Worm (Caenorhabditis elegans) whole organism, L1 larva: ENCODE data around the gene T10C6.7.
A peak's percentile ranks its signal among the peaks of the same experiment; 100 is the strongest.

Experiments used
- C16A3.4 ChIP-seq: fragments of 150-350 bp; optimal IDR thresholded peaks from 2 replicates; lab custom pipeline; 2014; ENCODE audit warnings: missing biosample characterization, missing genetic modification characterization
- F16B12.6 ChIP-seq: fragments of 150-350 bp; optimal IDR thresholded peaks from 2 replicates; lab custom pipeline; 2014; ENCODE audit warnings: missing biosample characterization, missing genetic modification characterization
- Y116A8C.19 ChIP-seq: sonication (generic microtip); optimal IDR thresholded peaks from 2 replicates; lab custom pipeline; 2016; ENCODE audit warnings: missing compliant biosample characterization, missing genetic modification characterization, borderline replicate concordance
- blmp-1 ChIP-seq: fragments of 150-350 bp; optimal IDR thresholded peaks from 2 replicates; lab custom pipeline; 2014; ENCODE audit warnings: missing biosample characterization, missing genetic modification characterization
- ceh-63 ChIP-seq: fragments of 200-800 bp; sonication (Bioruptor generic); optimal IDR thresholded peaks from 2 replicates; lab custom pipeline; 2018; ENCODE audit warnings: mild to moderate bottlenecking, missing genetic modification characterization, missing compliant biosample characterization
- ceh-8 ChIP-seq: fragments of 200-800 bp; sonication (Bioruptor generic); optimal IDR thresholded peaks from 2 replicates; lab custom pipeline; 2018; ENCODE audit warnings: mild to moderate bottlenecking, missing genetic modification characterization, moderate library complexity, missing compliant biosample characterization
- ceh-82 ChIP-seq, 3 experiments: fragments of 150-350 bp in 1 of 3; sonication (generic microtip) in 2 of 3; optimal IDR thresholded peaks; 2 replicates each; lab custom pipeline; 2014 to 2017; ENCODE audit warnings: missing biosample characterization in 3 of 3, missing genetic modification characterization in 3 of 3
- dpl-1 ChIP-seq, 3 experiments: fragments of 150-350 bp in 2 of 3; sonication (generic microtip) in 1 of 3; optimal IDR thresholded peaks; 2 replicates each; lab custom pipeline; 2014 to 2017; ENCODE audit warnings: missing biosample characterization in 3 of 3, missing genetic modification characterization in 3 of 3, missing genetic modification reagents in 3 of 3
- efl-1 ChIP-seq, 4 experiments: fragments of 150-350 bp; optimal IDR thresholded peaks in 3 of 4; peaks in 1 of 4; 1 replicate in 1 of 4; 2 replicates in 3 of 4; lab custom pipeline; 2014; ENCODE audit warnings: missing biosample characterization in 2 of 4, missing genetic modification characterization in 2 of 4, missing genetic modification reagents in 2 of 4
- efl-3 ChIP-seq: fragments of 200-800 bp; sonication (Bioruptor generic); optimal IDR thresholded peaks from 2 replicates; lab custom pipeline; 2018; ENCODE audit warnings: mild to moderate bottlenecking, missing genetic modification characterization, missing compliant biosample characterization
- ets-5 ChIP-seq: fragments of 200-800 bp; sonication (Bioruptor generic); IDR thresholded peaks from 2 replicates; pipeline ENCODE4 v1.3.6; 2022; ENCODE audit warnings: missing genetic modification characterization, missing compliant biosample characterization
- fkh-4 ChIP-seq: sonication (generic microtip); optimal IDR thresholded peaks from 2 replicates; lab custom pipeline; 2016; ENCODE audit warnings: missing compliant biosample characterization, missing genetic modification characterization, borderline replicate concordance
- grh-1 ChIP-seq: fragments of 200-800 bp; sonication (Bioruptor generic); IDR thresholded peaks from 2 replicates; pipeline ENCODE4 v1.3.6; 2022; ENCODE audit warnings: missing genetic modification reagents, missing genetic modification characterization, missing compliant biosample characterization
- hlh-4 ChIP-seq: sonication (generic microtip); optimal IDR thresholded peaks from 2 replicates; lab custom pipeline; 2016; ENCODE audit warnings: mild to moderate bottlenecking, missing genetic modification characterization, missing compliant biosample characterization
- irx-1 ChIP-seq: sonication (generic microtip); optimal IDR thresholded peaks from 2 replicates; lab custom pipeline; 2016; ENCODE audit warnings: missing genetic modification characterization, missing compliant biosample characterization
- lin-14 ChIP-seq: fragments of 200-800 bp; sonication (Bioruptor generic); optimal IDR thresholded peaks from 2 replicates; lab custom pipeline; 2018; ENCODE audit warnings: mild to moderate bottlenecking, missing genetic modification characterization, moderate library complexity, missing compliant biosample characterization
- lin-15B ChIP-seq: fragments of 150-350 bp; sonication (generic microtip); optimal IDR thresholded peaks from 3 replicates; lab custom pipeline; 2014; ENCODE audit warnings: missing biosample characterization, missing genetic modification characterization
- lin-35 ChIP-seq, 2 experiments: fragments of 150-350 bp; optimal IDR thresholded peaks; 2 replicates each; lab custom pipeline; 2014; ENCODE audit warnings: missing biosample characterization in 2 of 2, missing genetic modification characterization in 2 of 2, missing genetic modification reagents in 2 of 2
- lin-39 ChIP-seq: fragments of 150-350 bp; optimal IDR thresholded peaks from 2 replicates; lab custom pipeline; 2014; ENCODE audit warnings: missing biosample characterization, missing genetic modification reagents, missing genetic modification characterization
- mdl-1 ChIP-seq, 2 experiments: fragments of 150-350 bp; optimal IDR thresholded peaks; 2 replicates each; lab custom pipeline; 2014 to 2017; ENCODE audit warnings: missing biosample characterization in 2 of 2, missing genetic modification characterization in 2 of 2, inconsistent platforms in 1 of 2
- mep-1 ChIP-seq: fragments of 150-350 bp; optimal IDR thresholded peaks from 2 replicates; lab custom pipeline; 2014; ENCODE audit warnings: missing biosample characterization, missing genetic modification characterization
- nhr-11 ChIP-seq: fragments of 150-350 bp; optimal IDR thresholded peaks from 2 replicates; lab custom pipeline; 2014; ENCODE audit warnings: missing biosample characterization, missing genetic modification characterization
- nhr-12 ChIP-seq: sonication (generic microtip); optimal IDR thresholded peaks from 2 replicates; lab custom pipeline; 2017; ENCODE audit warnings: missing biosample characterization, missing genetic modification characterization
- nhr-19 ChIP-seq: fragments of 200-800 bp; sonication (Bioruptor generic); conservative IDR thresholded peaks from 2 replicates; pipeline ENCODE4 v1.3.6; 2022; ENCODE audit warnings: missing genetic modification characterization, missing compliant biosample characterization
- nhr-20 ChIP-seq: sonication (generic microtip); optimal IDR thresholded peaks from 2 replicates; lab custom pipeline; 2016; ENCODE audit warnings: mild to moderate bottlenecking, missing genetic modification characterization, missing compliant biosample characterization
- nhr-237 ChIP-seq: fragments of 150-350 bp; optimal IDR thresholded peaks from 2 replicates; lab custom pipeline; 2014; ENCODE audit warnings: missing biosample characterization, missing genetic modification characterization
- nhr-47 ChIP-seq: sonication (generic microtip); optimal IDR thresholded peaks from 2 replicates; lab custom pipeline; 2016; ENCODE audit warnings: mild to moderate bottlenecking, missing genetic modification characterization, moderate library complexity, missing compliant biosample characterization
- nhr-71 ChIP-seq: sonication (generic microtip); optimal IDR thresholded peaks from 2 replicates; lab custom pipeline; 2016; ENCODE audit warnings: mild to moderate bottlenecking, missing genetic modification characterization, moderate library complexity, missing compliant biosample characterization
- nhr-76 ChIP-seq: sonication (generic microtip); optimal IDR thresholded peaks from 2 replicates; lab custom pipeline; 2017; ENCODE audit warnings: missing biosample characterization, missing genetic modification characterization
- nhr-77 ChIP-seq: fragments of 150-350 bp; optimal IDR thresholded peaks from 2 replicates; lab custom pipeline; 2014; ENCODE audit warnings: missing biosample characterization, missing genetic modification characterization
- nhr-85 ChIP-seq: sonication (generic microtip); peaks from one replicate; lab custom pipeline; 2016; ENCODE audit warnings: missing genetic modification characterization, inconsistent platforms, missing compliant biosample characterization
- nhr-90 ChIP-seq: sonication (generic microtip); optimal IDR thresholded peaks from 2 replicates; lab custom pipeline; 2016; ENCODE audit warnings: mild to moderate bottlenecking, missing genetic modification characterization, missing compliant biosample characterization; ENCODE audit not compliant: poor library complexity
- rnt-1 ChIP-seq: sonication (generic microtip); optimal IDR thresholded peaks from 2 replicates; lab custom pipeline; 2016; ENCODE audit warnings: mild to moderate bottlenecking, missing genetic modification characterization, moderate library complexity, missing compliant biosample characterization
- snu-23 ChIP-seq: sonication (generic microtip); optimal IDR thresholded peaks from 2 replicates; lab custom pipeline; 2016; ENCODE audit warnings: missing genetic modification characterization, missing compliant biosample characterization
- swsn-7 ChIP-seq: sonication (generic microtip); optimal IDR thresholded peaks from 2 replicates; lab custom pipeline; 2016; ENCODE audit warnings: missing genetic modification characterization, missing compliant biosample characterization
- tbx-2 ChIP-seq: sonication (generic microtip); optimal IDR thresholded peaks from 2 replicates; lab custom pipeline; 2016; ENCODE audit warnings: missing genetic modification characterization, missing compliant biosample characterization
- unc-62 ChIP-seq: fragments of 150-350 bp; optimal IDR thresholded peaks from 2 replicates; lab custom pipeline; 2014; ENCODE audit warnings: missing biosample characterization, missing genetic modification reagents, missing genetic modification characterization
- unc-86 ChIP-seq: sonication (generic microtip); optimal IDR thresholded peaks from 2 replicates; lab custom pipeline; 2016; ENCODE audit warnings: missing genetic modification characterization, missing compliant biosample characterization
- unc-98 ChIP-seq: fragments of 200-800 bp; sonication (Bioruptor generic); IDR thresholded peaks from 2 replicates; pipeline ENCODE4 v1.3.6; 2022; ENCODE audit warnings: missing genetic modification characterization, missing compliant biosample characterization
- xbp-1 ChIP-seq: sonication (generic microtip); optimal IDR thresholded peaks from 2 replicates; lab custom pipeline; 2016; ENCODE audit warnings: missing genetic modification characterization, missing compliant biosample characterization
- zag-1 ChIP-seq: fragments of 150-350 bp; optimal IDR thresholded peaks from 2 replicates; lab custom pipeline; 2014; ENCODE audit warnings: missing biosample characterization, missing genetic modification characterization
- zip-4 ChIP-seq: fragments of 200-800 bp; sonication (Bioruptor generic); optimal IDR thresholded peaks from 2 replicates; lab custom pipeline; 2018; ENCODE audit warnings: mild to moderate bottlenecking, missing genetic modification characterization, moderate library complexity, missing compliant biosample characterization
- ztf-11 ChIP-seq, 2 experiments: sonication (generic microtip); optimal IDR thresholded peaks; 2 replicates each; lab custom pipeline; 2016 to 2017; ENCODE audit warnings: missing genetic modification characterization in 2 of 2, missing biosample characterization in 1 of 2, missing compliant biosample characterization in 1 of 2
- ztf-4 ChIP-seq: fragments of 150-350 bp; optimal IDR thresholded peaks from 2 replicates; lab custom pipeline; 2014; ENCODE audit warnings: missing biosample characterization, missing genetic modification characterization

Gene T10C6.7

DNA sequence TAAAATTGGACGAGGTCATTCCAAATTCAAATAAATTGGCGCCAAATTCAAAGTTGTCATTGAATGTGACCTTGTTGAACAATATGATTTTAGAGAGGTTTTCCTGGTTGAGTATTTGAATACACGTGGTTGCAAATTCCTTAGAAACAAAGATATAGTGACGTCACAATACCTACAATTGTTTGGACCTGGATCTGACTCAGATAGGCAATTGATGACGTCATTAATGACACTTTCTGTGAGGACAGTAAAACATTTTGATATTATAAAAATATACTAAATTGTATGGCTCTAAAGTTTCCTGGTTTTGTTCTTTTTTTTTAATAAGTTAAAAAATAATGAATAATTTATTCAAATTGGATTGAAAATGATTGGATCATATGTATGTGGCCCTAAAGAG is 9.9 kb upstream of the T10C6.7 start (continued):
- TF ChIP-seq unc-62 (no peak), dpl-1 (GFP tag; optimal IDR thresholded peaks at IDR 0.05; lab: Kevin White, UChicago) (peak; percentile 18 to 35 (median 19)), lin-39 (tag; lab: Kevin White, UChicago) (no peak), nhr-76 (tag; lab: Kevin White, UChicago) (no peak), nhr-12 (no peak), nhr-77 (tag; lab: Kevin White, UChicago) (no peak), mep-1 (tag; lab: Kevin White, UChicago) (peak; percentile 1), ceh-82 (tag; optimal IDR thresholded peaks at IDR 0.05; lab: Kevin White, UChicago) (no peak), ceh-63 (GFP tag; lab: Kevin White, UChicago) (no peak), blmp-1 (no peak), mdl-1 (tag; optimal IDR thresholded peaks at IDR 0.05; lab: Kevin White, UChicago) (no peak), efl-3 (GFP tag; lab: Kevin White, UChicago) (no peak), ets-5 (GFP tag; lab: Robert Waterston, UW) (no peak), tbx-2 (tag; lab: Kevin White, UChicago) (no peak), lin-15B (tag; lab: Kevin White, UChicago) (no peak), ztf-4 (tag; lab: Kevin White, UChicago) (no peak), F16B12.6 (tag; lab: Kevin White, UChicago) (no peak), unc-98 (GFP tag; lab: Robert Waterston, UW) (no peak), nhr-237 (no peak), Y116A8C.19 (tag; lab: Kevin White, UChicago) (no peak), nhr-19 (GFP tag; lab: Robert Waterston, UW) (no peak), ceh-8 (no peak), hlh-4 (tag; lab: Kevin White, UChicago) (no peak), unc-86 (tag; lab: Kevin White, UChicago) (no peak), nhr-11 (tag; lab: Kevin White, UChicago) (no peak), zag-1 (no peak), nhr-71 (tag; lab: Kevin White, UChicago) (peak; percentile 23), irx-1 (tag; lab: Kevin White, UChicago) (no peak), zip-4 (GFP tag; lab: Kevin White, UChicago) (no peak), lin-14 (peak; percentile 3), fkh-4 (no peak)

DNA sequence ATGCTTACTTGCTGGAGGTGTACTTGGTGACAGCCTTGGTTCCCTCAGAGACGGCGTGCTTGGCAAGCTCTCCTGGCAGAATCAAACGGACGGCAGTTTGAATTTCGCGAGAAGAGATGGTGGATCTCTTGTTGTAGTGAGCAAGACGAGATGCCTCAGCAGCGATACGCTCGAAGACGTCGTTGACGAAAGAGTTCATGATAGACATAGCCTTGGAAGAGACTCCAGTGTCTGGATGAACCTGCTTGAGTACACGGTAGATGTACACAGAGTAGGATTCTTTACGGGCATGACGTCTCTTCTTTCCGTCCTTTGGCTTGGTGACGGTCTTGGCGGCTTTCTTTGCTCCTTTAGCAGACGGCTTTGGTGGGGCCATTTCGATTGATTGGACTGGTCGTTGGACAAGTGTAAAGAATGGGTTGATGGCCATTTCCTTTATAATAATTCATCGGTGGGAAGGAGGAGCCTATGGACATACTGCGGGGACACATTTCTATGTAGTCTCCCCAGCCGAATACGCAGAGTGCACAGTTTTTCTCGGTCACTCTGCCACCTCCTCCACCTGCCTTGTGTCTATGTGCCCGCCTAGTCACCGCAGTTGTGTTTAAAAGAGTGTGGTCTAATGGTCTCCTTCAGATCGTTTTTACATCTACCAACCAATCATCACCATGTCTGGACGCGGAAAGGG is 8.8 kb upstream of the T10C6.7 start, which contains the start of the genes his-4 and his-3:
Gene his-4 (minus strand): TSS at position 376 of the 688 bp plus-strand sequence.
Gene his-3 (plus strand): TSS at position 669 of the 688 bp plus-strand sequence.
- peak; percentile 90 for TF ChIP-seq nhr-85
- peak in 1 of 2 experiments; percentile 7 for TF ChIP-seq lin-35 (GFP tag; optimal IDR thresholded peaks at IDR 0.05; lab: Kevin White, UChicago)
- peak in 1 of 3 experiments; percentile 23 for TF ChIP-seq dpl-1 (GFP tag; optimal IDR thresholded peaks at IDR 0.05; lab: Kevin White, UChicago)
- peak; percentile 56 for TF ChIP-seq nhr-47 (tag; lab: Kevin White, UChicago)
- TF ChIP-seq efl-1 (optimal IDR thresholded peaks at IDR 0.05; lab: Kevin White, UChicago): peak; percentile 25 to 52
- peak in 1 of 2 experiments; percentile 29 for TF ChIP-seq efl-1 (GFP tag; optimal IDR thresholded peaks at IDR 0.05 in 1 of 2; lab: Kevin White, UChicago)
- TF ChIP-seq efl-3 (GFP tag; lab: Kevin White, UChicago): peak; percentile 60
- peak; percentile 69 for TF ChIP-seq nhr-71 (tag; lab: Kevin White, UChicago)
- peak; percentile 18; the same call in 1 of the 2 replicates for TF ChIP-seq nhr-19 (GFP tag; lab: Robert Waterston, UW)
- peak; percentile 69 for TF ChIP-seq nhr-20 (tag; lab: Kevin White, UChicago)
- peak; percentile 54 for TF ChIP-seq snu-23
- TF ChIP-seq ztf-11 (tag; optimal IDR thresholded peaks at IDR 0.05; lab: Kevin White, UChicago): peak in 1 of 2 experiments; percentile 92
- TF ChIP-seq nhr-90 (tag; lab: Kevin White, UChicago): peak; percentile 76
- peak; percentile 27 for TF ChIP-seq rnt-1 (tag; lab: Kevin White, UChicago)
- peak; percentile 15 for TF ChIP-seq blmp-1
- peak; percentile 20 for TF ChIP-seq tbx-2 (tag; lab: Kevin White, UChicago)
- TF ChIP-seq lin-14: peak; percentile 79
- peak; percentile 38 for TF ChIP-seq xbp-1 (tag; lab: Kevin White, UChicago)
- peak; percentile 15 for TF ChIP-seq C16A3.4
- peak; percentile 43 for TF ChIP-seq unc-86 (tag; lab: Kevin White, UChicago)
- peak; percentile 78 for TF ChIP-seq grh-1 (GFP tag; lab: Robert Waterston, UW)
- TF ChIP-seq swsn-7: peak; percentile 76
- peak; percentile 30 for TF ChIP-seq mep-1 (tag; lab: Kevin White, UChicago)
- peak; percentile 35 for TF ChIP-seq ztf-4 (tag; lab: Kevin White, UChicago)
